Worm (Caenorhabditis elegans) whole organism, late embryonic: Measurements from ENCODE around the gene lury-1.

Source experiments
- C38D4.7 ChIP-seq: fragments of 200-800 bp; sonication (Bioruptor generic); optimal IDR thresholded peaks from 2 replicates; lab custom pipeline; 2018; ENCODE audit warnings: mild to moderate bottlenecking, missing genetic modification characterization, moderate library complexity, missing compliant biosample characterization
- K09A11.1 ChIP-seq: sonication (generic microtip); optimal IDR thresholded peaks from 2 replicates; lab custom pipeline; 2017; ENCODE audit warnings: antibody characterized with exemption, mild to moderate bottlenecking, missing genetic modification characterization, missing compliant biosample characterization; ENCODE audit not compliant: insufficient read depth
- ahr-1 ChIP-seq: sonication (generic microtip); optimal IDR thresholded peaks from 2 replicates; lab custom pipeline; 2016; ENCODE audit warnings: missing genetic modification characterization, missing compliant biosample characterization
- ceh-22 ChIP-seq: sonication (generic microtip); optimal IDR thresholded peaks from 2 replicates; lab custom pipeline; 2017; ENCODE audit warnings: missing biosample characterization, missing genetic modification characterization
- ceh-30 ChIP-seq: fragments of 150-350 bp; optimal IDR thresholded peaks from 2 replicates; lab custom pipeline; 2014; ENCODE audit warnings: missing biosample characterization, missing genetic modification characterization
- ceh-45 ChIP-seq: fragments of 200-800 bp; sonication (Bioruptor generic); IDR thresholded peaks from 2 replicates; pipeline ENCODE4 v1.3.6; 2022; ENCODE audit warnings: missing genetic modification reagents, missing genetic modification characterization, missing compliant biosample characterization
- elt-2 ChIP-seq: sonication (generic microtip); optimal IDR thresholded peaks from 2 replicates; lab custom pipeline; 2016; ENCODE audit warnings: missing genetic modification reagents, missing genetic modification characterization, missing compliant biosample characterization
- ets-4 ChIP-seq: sonication (generic microtip); optimal IDR thresholded peaks from 2 replicates; lab custom pipeline; 2016; ENCODE audit warnings: missing genetic modification characterization, missing compliant biosample characterization
- fkh-10 ChIP-seq: fragments of 150-350 bp; optimal IDR thresholded peaks from 2 replicates; lab custom pipeline; 2014; ENCODE audit warnings: missing biosample characterization, missing genetic modification reagents, missing genetic modification characterization
- madf-2 ChIP-seq: sonication (generic microtip); optimal IDR thresholded peaks from 2 replicates; lab custom pipeline; 2017; ENCODE audit warnings: missing genetic modification characterization, missing compliant biosample characterization
- mec-3 ChIP-seq: sonication (generic microtip); optimal IDR thresholded peaks from 2 replicates; lab custom pipeline; 2016; ENCODE audit warnings: borderline replicate concordance, missing genetic modification characterization, missing compliant biosample characterization
- nfya-1 ChIP-seq: sonication (generic microtip); optimal IDR thresholded peaks from 2 replicates; lab custom pipeline; 2017; ENCODE audit warnings: missing genetic modification characterization, mild to moderate bottlenecking, missing compliant biosample characterization, antibody characterized with exemption, moderate library complexity
- pqm-1 ChIP-seq: sonication (generic microtip); optimal IDR thresholded peaks from 2 replicates; lab custom pipeline; 2016; ENCODE audit warnings: missing genetic modification characterization, missing compliant biosample characterization
- zip-5 ChIP-seq: sonication (generic microtip); optimal IDR thresholded peaks from 2 replicates; lab custom pipeline; 2016; ENCODE audit warnings: missing genetic modification characterization, missing compliant biosample characterization

ce11 chrIII:12235359-12235758 is 49.1 kb downstream of the lury-1 start:
- no peak for TF ChIP-seq K09A11.1 (tag; lab: Kevin White, UChicago)
- TF ChIP-seq ceh-30 (tag; lab: Kevin White, UChicago), result no peak
- TF ChIP-seq elt-2 (tag; lab: Kevin White, UChicago), result no peak
- TF ChIP-seq ets-4 (tag; lab: Kevin White, UChicago), result no peak
- TF ChIP-seq mec-3 (tag; lab: Kevin White, UChicago), result no peak
- TF ChIP-seq ceh-45, result no peak
- no peak for TF ChIP-seq C38D4.7 (GFP tag; lab: Kevin White, UChicago)
- TF ChIP-seq ahr-1 (tag; lab: Kevin White, UChicago), result no peak
- no peak for TF ChIP-seq fkh-10
- TF ChIP-seq madf-2 (tag; lab: Kevin White, UChicago), result no peak
- TF ChIP-seq nfya-1 (tag; lab: Kevin White, UChicago), result no peak
- TF ChIP-seq zip-5 (tag; lab: Kevin White, UChicago), result no peak
- no peak for TF ChIP-seq pqm-1 (tag; lab: Kevin White, UChicago)
- TF ChIP-seq ceh-22 (tag; lab: Kevin White, UChicago), result no peak
